Fruit fly (Drosophila melanogaster): Measurements from ENCODE around the gene Jon99Fi.

Gene Jon99Fi

dm6 chr3R:30450224-30450623 lies 38.5 kb upstream of the Jon99Fi start (continued):
- TF ChIP-seq CG4328 (GFP tag; optimal IDR thresholded peaks at IDR 0.05) (peak; percentile 82), CG12155 (GFP tag; optimal IDR thresholded peaks at IDR 0.05) (peak; percentile 41), vnd (GFP tag; IDR thresholded peaks at IDR 0.05; ENCODE audit: partially characterized antibody) (no peak), prd (optimal IDR thresholded peaks at IDR 0.05) (no peak), prd (GFP tag; IDR thresholded peaks at IDR 0.05) (peak; percentile 31; the same call in 1 of the 3 replicates), hth (optimal IDR thresholded peaks at IDR 0.05) (no peak), CG12744 (GFP tag; optimal IDR thresholded peaks at IDR 0.05) (peak; percentile 83), Abd-B (GFP tag; optimal IDR thresholded peaks at IDR 0.05) (no peak), Sry-δ (GFP tag; optimal IDR thresholded peaks at IDR 0.05) (peak; percentile 50), fd3F (GFP tag; optimal IDR thresholded peaks at IDR 0.05) (peak; percentile 71), sqz (GFP tag; optimal IDR thresholded peaks at IDR 0.05) (peak; percentile 58), ranshi (GFP tag; IDR thresholded peaks at IDR 0.05) (peak; percentile 79; the same call in 1 of the 2 replicates), E2f2 (GFP tag; IDR thresholded peaks at IDR 0.05) (peak; percentile 66), NC2α (GFP tag; optimal IDR thresholded peaks at IDR 0.05) (peak; percentile 76), Hr51 (GFP tag; optimal IDR thresholded peaks at IDR 0.05) (peak in 1 of 2 experiments; percentile 76), CG4404 (GFP tag; IDR thresholded peaks at IDR 0.05) (no peak), Hand (GFP tag; optimal IDR thresholded peaks at IDR 0.05) (peak; percentile 40), bsh (GFP tag; optimal IDR thresholded peaks at IDR 0.05) (peak; percentile 36 to 82), grn (GFP tag; optimal IDR thresholded peaks at IDR 0.05) (no peak), CG16863 (GFP tag; optimal IDR thresholded peaks at IDR 0.05) (peak; percentile 72), CoRest (tag; optimal IDR thresholded peaks at IDR 0.05) (no peak), usp (GFP tag; optimal IDR thresholded peaks at IDR 0.05) (no peak), CG12236 (GFP tag; optimal IDR thresholded peaks at IDR 0.05) (peak; percentile 86), CG7271 (tag; optimal IDR thresholded peaks at IDR 0.05) (no peak), unpg (GFP tag; optimal IDR thresholded peaks at IDR 0.05) (peak; percentile 70), D19A (tag; optimal IDR thresholded peaks at IDR 0.05) (no peak), HHEX (GFP tag; optimal IDR thresholded peaks at IDR 0.05) (peak; percentile 83), NK7.1 (GFP tag; optimal IDR thresholded peaks at IDR 0.05) (no peak), MTF-1 (GFP tag; optimal IDR thresholded peaks at IDR 0.05; ENCODE audit: borderline replicate concordance) (peak; percentile 90), Dll (GFP tag; IDR thresholded peaks at IDR 0.05; ENCODE audit: partially characterized antibody) (0 out of 4 replicates have a peak, but pooled peaks have one; percentile 31), CG5180 (GFP tag; optimal IDR thresholded peaks at IDR 0.05) (peak; percentile 26), ftz-f1 (GFP tag; optimal IDR thresholded peaks at IDR 0.05) (peak; percentile 64), Bdp1 (GFP tag; optimal IDR thresholded peaks at IDR 0.05) (peak; percentile 81), CkIIα-i1 (GFP tag; IDR thresholded peaks at IDR 0.05) (peak; percentile 66; the same call in 1 of the 2 replicates), CG18764 (GFP tag; optimal IDR thresholded peaks at IDR 0.05) (peak; percentile 81), Hr3 (GFP tag; optimal IDR thresholded peaks at IDR 0.05) (peak; percentile 34), CG16779 (GFP tag; IDR thresholded peaks at IDR 0.05) (peak; percentile 89), zf30C (GFP tag; optimal IDR thresholded peaks at IDR 0.05) (no peak), zfh1 (GFP tag; IDR thresholded peaks at IDR 0.05) (peak; percentile 75), CG7745 (tag; optimal IDR thresholded peaks at IDR 0.05) (no peak), CrebB (tag; optimal IDR thresholded peaks at IDR 0.05) (peak; percentile 86), H15 (GFP tag; IDR thresholded peaks at IDR 0.05) (peak; percentile 60; the same call in 1 of the 3 replicates), org-1 (GFP tag; optimal IDR thresholded peaks at IDR 0.05) (peak; percentile 65), exex (tag; optimal IDR thresholded peaks at IDR 0.05) (peak; percentile 57), sug (tag; optimal IDR thresholded peaks at IDR 0.05) (no peak), CG17802 (tag; optimal IDR thresholded peaks at IDR 0.05) (no peak), Deaf1 (tag; optimal IDR thresholded peaks at IDR 0.05) (peak; percentile 67), tx (GFP tag; optimal IDR thresholded peaks at IDR 0.05) (peak; percentile 59), CHES-1-like (GFP tag; optimal IDR thresholded peaks at IDR 0.05) (peak; percentile 80), CG18599 (GFP tag; optimal IDR thresholded peaks at IDR 0.05) (peak; percentile 83)
